Worm (Caenorhabditis elegans) whole organism, young adult: ENCODE results near the gene lipl-2.

Source experiments
- B0035.1 ChIP-seq: sonication (generic microtip); optimal IDR thresholded peaks from 2 replicates; lab custom pipeline; 2016; ENCODE audit warnings: missing genetic modification characterization, mild to moderate bottlenecking, missing compliant biosample characterization, missing genotype, missing genetic modification reagents
- C17E4.6 ChIP-seq: fragments of 200-800 bp; sonication (Bioruptor generic); IDR thresholded peaks from 2 replicates; pipeline ENCODE4 v1.3.6; 2022; ENCODE audit warnings: missing genetic modification reagents, missing genetic modification characterization, missing compliant biosample characterization
- D2030.7 ChIP-seq: fragments of 200-800 bp; sonication (Bioruptor generic); IDR thresholded peaks from 2 replicates; pipeline ENCODE4 v1.3.6; 2022; ENCODE audit warnings: missing genetic modification reagents, missing genetic modification characterization, missing compliant biosample characterization
- F10E7.11 ChIP-seq: sonication (generic microtip); optimal IDR thresholded peaks from 2 replicates; lab custom pipeline; 2017; ENCODE audit warnings: mild to moderate bottlenecking, missing genetic modification characterization, moderate library complexity, missing compliant biosample characterization
- F23B12.7 ChIP-seq: sonication (generic microtip); optimal IDR thresholded peaks from 2 replicates; lab custom pipeline; 2017; ENCODE audit warnings: missing genetic modification characterization, mild to moderate bottlenecking, missing compliant biosample characterization, antibody characterized with exemption, moderate library complexity; ENCODE audit not compliant: insufficient read depth
- F33H1.4 ChIP-seq: fragments of 200-800 bp; sonication (Bioruptor generic); IDR thresholded peaks from 2 replicates; pipeline ENCODE4 v1.3.6; 2022; ENCODE audit warnings: missing genetic modification reagents, missing genetic modification characterization, missing compliant biosample characterization
- F37B4.10 ChIP-seq: fragments of 200-800 bp; sonication (Bioruptor generic); IDR thresholded peaks from 2 replicates; pipeline ENCODE4 v1.3.6; 2022; ENCODE audit warnings: missing genetic modification characterization, missing compliant biosample characterization
- F55B11.4 ChIP-seq: sonication (generic microtip); optimal IDR thresholded peaks from 2 replicates; lab custom pipeline; 2016; ENCODE audit warnings: missing compliant biosample characterization, missing genetic modification characterization, borderline replicate concordance; ENCODE audit not compliant: insufficient read depth
- K12H6.12 ChIP-seq: fragments of 200-800 bp; sonication (Bioruptor generic); optimal IDR thresholded peaks from 2 replicates; lab custom pipeline; 2018; ENCODE audit warnings: mild to moderate bottlenecking, missing genetic modification characterization, missing compliant biosample characterization
- T07F8.4 ChIP-seq: sonication (generic microtip); optimal IDR thresholded peaks from 2 replicates; lab custom pipeline; 2016; ENCODE audit warnings: mild to moderate bottlenecking, missing genetic modification characterization, moderate library complexity, missing compliant biosample characterization
- Y53G8AR.9 ChIP-seq: fragments of 200-800 bp; sonication (Bioruptor generic); conservative IDR thresholded peaks from 2 replicates; pipeline ENCODE4 v1.3.6; 2022; ENCODE audit warnings: missing genetic modification reagents, missing genetic modification characterization, missing compliant biosample characterization
- Y95B8A.8 ChIP-seq: fragments of 200-800 bp; sonication (Bioruptor generic); IDR thresholded peaks from 2 replicates; pipeline ENCODE4 v1.3.6; 2022; ENCODE audit warnings: missing genetic modification reagents, missing genetic modification characterization, missing compliant biosample characterization
- ama-1 ChIP-seq, 3 experiments: fragments of 150-350 bp in 1 of 3; sonication (generic microtip) in 2 of 3; optimal IDR thresholded peaks; 2 replicates each; lab custom pipeline; 2014 to 2018; ENCODE audit warnings: missing biosample characterization in 2 of 3, missing genetic modification characterization in 2 of 3, missing genetic modification reagents in 2 of 3
- aptf-2 ChIP-seq: fragments of 200-800 bp; sonication (Bioruptor generic); conservative IDR thresholded peaks from 2 replicates; pipeline ENCODE4 v1.3.6; 2022; ENCODE audit warnings: missing genetic modification reagents, missing genetic modification characterization, missing compliant biosample characterization
- ccch-3 ChIP-seq: fragments of 200-800 bp; sonication (Bioruptor generic); optimal IDR thresholded peaks from 2 replicates; lab custom pipeline; 2018; ENCODE audit warnings: mild to moderate bottlenecking, missing genetic modification characterization, missing compliant biosample characterization
- ceh-100 ChIP-seq: fragments of 200-800 bp; sonication (Bioruptor generic); IDR thresholded peaks from 2 replicates; pipeline ENCODE4 v1.3.6; 2022; ENCODE audit warnings: missing genetic modification reagents, missing genetic modification characterization, missing compliant biosample characterization
- dox-1 ChIP-seq: fragments of 200-800 bp; sonication (Bioruptor generic); IDR thresholded peaks from 2 replicates; pipeline ENCODE4 v1.3.6; 2022; ENCODE audit warnings: missing genetic modification reagents, missing genetic modification characterization, missing compliant biosample characterization
- dpff-1 ChIP-seq: sonication (generic microtip); optimal IDR thresholded peaks from 2 replicates; lab custom pipeline; 2017; ENCODE audit warnings: mild to moderate bottlenecking, missing genetic modification characterization, missing compliant biosample characterization
- dpl-1 ChIP-seq: fragments of 150-350 bp; optimal IDR thresholded peaks from 2 replicates; lab custom pipeline; 2014; ENCODE audit warnings: missing biosample characterization, missing genetic modification reagents, missing genetic modification characterization
- efl-1 ChIP-seq: fragments of 150-350 bp; optimal IDR thresholded peaks from 2 replicates; lab custom pipeline; 2014; ENCODE audit warnings: missing biosample characterization, missing genetic modification reagents, missing genetic modification characterization
- egl-18 ChIP-seq: fragments of 200-800 bp; sonication (Bioruptor generic); IDR thresholded peaks from 2 replicates; pipeline ENCODE4 v1.3.6; 2022; ENCODE audit warnings: missing genetic modification reagents, missing genetic modification characterization, missing compliant biosample characterization
- egrh-3 ChIP-seq: fragments of 200-800 bp; sonication (Bioruptor generic); IDR thresholded peaks from 2 replicates; pipeline ENCODE4 v1.3.6; 2022; ENCODE audit warnings: missing genetic modification reagents, missing genetic modification characterization, missing compliant biosample characterization
- ets-4 ChIP-seq: fragments of 200-800 bp; sonication (Bioruptor generic); optimal IDR thresholded peaks from 2 replicates; lab custom pipeline; 2018; ENCODE audit warnings: mild to moderate bottlenecking, missing genetic modification characterization, missing compliant biosample characterization
- hlh-12 ChIP-seq: sonication (generic microtip); optimal IDR thresholded peaks from 2 replicates; lab custom pipeline; 2016; ENCODE audit warnings: missing genetic modification characterization, missing compliant biosample characterization
- hlh-26 ChIP-seq: fragments of 200-800 bp; sonication (Bioruptor generic); conservative IDR thresholded peaks from 2 replicates; pipeline ENCODE4 v1.3.6; 2022; ENCODE audit warnings: missing genetic modification reagents, missing genetic modification characterization, missing compliant biosample characterization
- lin-26 ChIP-seq: fragments of 200-800 bp; sonication (Bioruptor generic); IDR thresholded peaks from 2 replicates; pipeline ENCODE4 v1.3.6; 2022; ENCODE audit warnings: missing genetic modification reagents, missing genetic modification characterization, missing compliant biosample characterization
- lin-35 ChIP-seq, 3 experiments: fragments of 150-350 bp in 2 of 3; sonication (generic microtip) in 1 of 3; optimal IDR thresholded peaks; 2 replicates each; lab custom pipeline; 2014 to 2018; ENCODE audit warnings: missing biosample characterization in 3 of 3, missing genetic modification characterization in 3 of 3, missing genetic modification reagents in 3 of 3
- lin-40 ChIP-seq: sonication (generic microtip); optimal IDR thresholded peaks from 2 replicates; lab custom pipeline; 2016; ENCODE audit warnings: missing genetic modification characterization, mild to moderate bottlenecking, missing compliant biosample characterization, missing genotype, missing genetic modification reagents
- lir-1 ChIP-seq: fragments of 200-800 bp; sonication (Bioruptor generic); conservative IDR thresholded peaks from 2 replicates; pipeline ENCODE4 v1.3.6; 2022; ENCODE audit warnings: missing genetic modification reagents, missing genetic modification characterization, missing compliant biosample characterization
- mel-28 ChIP-seq: sonication (generic microtip); optimal IDR thresholded peaks from 2 replicates; lab custom pipeline; 2016; ENCODE audit warnings: borderline replicate concordance, mild to moderate bottlenecking, missing genetic modification characterization, missing compliant biosample characterization
- nfya-2 ChIP-seq: fragments of 200-800 bp; sonication (Bioruptor generic); IDR thresholded peaks from 2 replicates; pipeline ENCODE4 v1.3.6; 2022; ENCODE audit warnings: missing genetic modification reagents, missing genetic modification characterization, missing compliant biosample characterization
- nfyb-1 ChIP-seq: fragments of 200-800 bp; sonication (Bioruptor generic); IDR thresholded peaks from 2 replicates; pipeline ENCODE4 v1.3.6; 2022; ENCODE audit warnings: missing genetic modification reagents, missing genetic modification characterization, missing compliant biosample characterization
- rpc-1 ChIP-seq, 2 experiments: fragments of 150-350 bp in 1 of 2; sonication (generic microtip) in 1 of 2; optimal IDR thresholded peaks; 2 replicates each; lab custom pipeline; 2014 to 2018; ENCODE audit warnings: missing biosample characterization in 1 of 2, missing genetic modification characterization in 1 of 2, missing genetic modification reagents in 1 of 2, missing genotype in 1 of 2
- sea-2 ChIP-seq: fragments of 200-800 bp; sonication (Bioruptor generic); IDR thresholded peaks from 2 replicates; pipeline ENCODE4 v1.3.6; 2022; ENCODE audit warnings: missing genetic modification characterization, missing compliant biosample characterization
- somi-1 ChIP-seq: fragments of 200-800 bp; sonication (Bioruptor generic); optimal IDR thresholded peaks from 2 replicates; lab custom pipeline; 2018; ENCODE audit warnings: mild to moderate bottlenecking, missing genetic modification characterization, missing compliant biosample characterization
- sptf-2 ChIP-seq: fragments of 200-800 bp; sonication (Bioruptor generic); optimal IDR thresholded peaks from 2 replicates; lab custom pipeline; 2018; ENCODE audit warnings: mild to moderate bottlenecking, missing genetic modification characterization, missing compliant biosample characterization
- xnd-1 ChIP-seq: sonication (generic microtip); optimal IDR thresholded peaks from 2 replicates; lab custom pipeline; 2016; ENCODE audit warnings: missing genotype, missing genetic modification reagents, missing genetic modification characterization, missing compliant biosample characterization
- zfh-2 ChIP-seq: fragments of 200-800 bp; sonication (Bioruptor generic); conservative IDR thresholded peaks from 2 replicates; pipeline ENCODE4 v1.3.6; 2022; ENCODE audit warnings: missing genetic modification reagents, missing genetic modification characterization, missing compliant biosample characterization
- zim-3 ChIP-seq: sonication (generic microtip); optimal IDR thresholded peaks from 2 replicates; lab custom pipeline; 2017; ENCODE audit warnings: mild to moderate bottlenecking, missing genetic modification characterization, moderate library complexity, missing compliant biosample characterization
- ztf-18 ChIP-seq: sonication (generic microtip); optimal IDR thresholded peaks from 2 replicates; lab custom pipeline; 2016; ENCODE audit warnings: missing genotype, mild to moderate bottlenecking, missing genetic modification characterization, missing compliant biosample characterization
- ztf-26 ChIP-seq: sonication (generic microtip); optimal IDR thresholded peaks from 2 replicates; lab custom pipeline; 2017; ENCODE audit warnings: missing genetic modification characterization, missing compliant biosample characterization

Gene lipl-2

ce11 chrV:9765622-9766021, 25.7 kb upstream of the lipl-2 start:
- TF ChIP-seq zim-3 (tag; lab: Kevin White, UChicago) (no peak), somi-1 (GFP tag; lab: Kevin White, UChicago) (peak; percentile 9), F33H1.4 (GFP tag; lab: Robert Waterston, UW) (no peak), nfyb-1 (no peak), C17E4.6 (GFP tag; lab: Robert Waterston, UW) (no peak), lin-35 (GFP tag; optimal IDR thresholded peaks at IDR 0.05; lab: Kevin White, UChicago) (peak in 1 of 3 experiments; percentile 27), ets-4 (no peak), lin-40 (tag; lab: Kevin White, UChicago) (no peak), ztf-18 (tag; lab: Kevin White, UChicago) (no peak), ama-1 (optimal IDR thresholded peaks at IDR 0.05; lab: Kevin White, UChicago) (no peak), ama-1 (GFP tag; optimal IDR thresholded peaks at IDR 0.05; lab: Kevin White, UChicago) (no peak), Y53G8AR.9 (no peak), zfh-2 (GFP tag; lab: Robert Waterston, UW) (no peak), Y95B8A.8 (GFP tag; lab: Robert Waterston, UW) (no peak), efl-1 (no peak), ceh-100 (no peak)

ce11 chrV:9767941-9768340, 23.4 kb upstream of the lipl-2 start:
- TF ChIP-seq aptf-2 (GFP tag; lab: Robert Waterston, UW) (no peak), sptf-2 (no peak), F33H1.4 (GFP tag; lab: Robert Waterston, UW) (no peak), lin-40 (tag; lab: Kevin White, UChicago) (no peak), T07F8.4 (tag; lab: Kevin White, UChicago) (no peak), nfya-2 (GFP tag; lab: Robert Waterston, UW) (no peak), ccch-3 (GFP tag; lab: Kevin White, UChicago) (no peak), F10E7.11 (tag; lab: Kevin White, UChicago) (no peak)
- TF ChIP-seq, all 124 proteins: peak for 0

ce11 chrV:9768828-9769778, 22.3 kb upstream of the lipl-2 start, which contains the start of gene unc-42:
Gene unc-42, minus strand, starts transcription at chrV:9769391.
- TF ChIP-seq zfh-2 (GFP tag; lab: Robert Waterston, UW) (peak; percentile 98), dpl-1 (GFP tag; lab: Kevin White, UChicago) (no peak), lin-26 (GFP tag; lab: Robert Waterston, UW) (no peak), xnd-1 (no peak), dox-1 (GFP tag; lab: Robert Waterston, UW) (no peak), F37B4.10 (GFP tag; lab: Robert Waterston, UW) (no peak), hlh-12 (tag; lab: Kevin White, UChicago) (no peak), F55B11.4 (tag; lab: Kevin White, UChicago) (no peak), sea-2 (GFP tag; lab: Robert Waterston, UW) (0 out of 2 replicates have a peak, but pooled peaks have one; percentile 38), egl-18 (GFP tag; lab: Robert Waterston, UW) (no peak), dpff-1 (tag; lab: Kevin White, UChicago) (no peak), egrh-3 (GFP tag; lab: Robert Waterston, UW) (peak; percentile 81), ztf-26 (tag; lab: Kevin White, UChicago) (no peak), rpc-1 (optimal IDR thresholded peaks at IDR 0.05; lab: Kevin White, UChicago) (no peak), rpc-1 (tag; optimal IDR thresholded peaks at IDR 0.05; lab: Kevin White, UChicago) (no peak), D2030.7 (GFP tag; lab: Robert Waterston, UW) (no peak), ccch-3 (GFP tag; lab: Kevin White, UChicago) (no peak), B0035.1 (no peak), hlh-26 (GFP tag; lab: Robert Waterston, UW) (no peak), sptf-2 (no peak), lir-1 (GFP tag; lab: Robert Waterston, UW) (no peak), Y95B8A.8 (GFP tag; lab: Robert Waterston, UW) (0 out of 2 replicates have a peak, but pooled peaks have one; percentile 12), Y53G8AR.9 (no peak), mel-28 (tag; lab: Kevin White, UChicago) (no peak), K12H6.12 (tag; lab: Kevin White, UChicago) (no peak), somi-1 (GFP tag; lab: Kevin White, UChicago) (peak; percentile 17), F23B12.7 (tag; lab: Kevin White, UChicago) (no peak)
